Fruit fly (Drosophila melanogaster) whole organism, prepupa: ENCODE measurements around the gene Usp10.

Experiments used
- Blimp-1 ChIP-seq: fragments of 200-800 bp; sonication (Bioruptor generic); optimal IDR thresholded peaks from 3 replicates; lab custom pipeline; 2017; ENCODE audit warnings: missing biosample characterization, missing genetic modification characterization, mild to moderate bottlenecking, moderate library complexity, missing genetic modification reagents
- CG11902 ChIP-seq: fragments of 200-800 bp; sonication (Bioruptor generic); optimal IDR thresholded peaks from 3 replicates; lab custom pipeline; 2016; ENCODE audit warnings: missing biosample characterization, missing genetic modification characterization
- CG16779 ChIP-seq: fragments of 200-800 bp; sonication (Bioruptor generic); optimal IDR thresholded peaks from 3 replicates; lab custom pipeline; 2017; ENCODE audit warnings: missing biosample characterization, mild to moderate bottlenecking, missing genetic modification characterization
- CG3032 ChIP-seq: fragments of 200-800 bp; optimal IDR thresholded peaks from 2 replicates; lab custom pipeline; 2019; ENCODE audit warnings: missing biosample characterization, mild to moderate bottlenecking, missing genetic modification characterization, moderate library complexity
- CG31627 ChIP-seq: fragments of 200-800 bp; sonication (Bioruptor generic); optimal IDR thresholded peaks from 3 replicates; lab custom pipeline; 2016; ENCODE audit warnings: missing biosample characterization, missing genetic modification characterization
- CG34406 ChIP-seq: fragments of 200-800 bp; sonication (Bioruptor generic); optimal IDR thresholded peaks from 3 replicates; lab custom pipeline; 2016; ENCODE audit warnings: missing biosample characterization, missing genetic modification characterization
- CG3919 ChIP-seq: fragments of 200-800 bp; sonication (Bioruptor generic); optimal IDR thresholded peaks from 3 replicates; lab custom pipeline; 2016; ENCODE audit warnings: missing biosample characterization, missing genetic modification characterization
- CG4318 ChIP-seq: fragments of 200-800 bp; sonication (Bioruptor generic); optimal IDR thresholded peaks from 3 replicates; lab custom pipeline; 2017; ENCODE audit warnings: missing biosample characterization, mild to moderate bottlenecking, missing genetic modification characterization
- CG6163 ChIP-seq: fragments of 200-800 bp; sonication (Bioruptor generic); IDR thresholded peaks from 3 replicates; pipeline ENCODE4 v1.3.6; 2022; ENCODE audit warnings: missing biosample characterization, missing genetic modification characterization
- CG6792 ChIP-seq: fragments of 200-800 bp; sonication (Bioruptor generic); optimal IDR thresholded peaks from 3 replicates; lab custom pipeline; 2016; ENCODE audit warnings: missing biosample characterization, missing genetic modification characterization
- CG6808 ChIP-seq: fragments of 200-800 bp; sonication (Bioruptor generic); optimal IDR thresholded peaks from 3 replicates; lab custom pipeline; 2017; ENCODE audit warnings: missing biosample characterization, missing genetic modification characterization, mild to moderate bottlenecking, moderate library complexity, missing genetic modification reagents
- CG7368 ChIP-seq: fragments of 200-800 bp; sonication (Bioruptor generic); optimal IDR thresholded peaks from 3 replicates; lab custom pipeline; 2016; ENCODE audit warnings: missing biosample characterization, missing genetic modification characterization
- CG8119 ChIP-seq: fragments of 200-800 bp; sonication (Bioruptor generic); IDR thresholded peaks from 3 replicates; pipeline ENCODE4 v1.3.6; 2022; ENCODE audit warnings: missing biosample characterization, missing genetic modification characterization
- CG8319 ChIP-seq: fragments of 200-800 bp; sonication (Bioruptor generic); optimal IDR thresholded peaks from 3 replicates; lab custom pipeline; 2016; ENCODE audit warnings: missing biosample characterization, missing genetic modification characterization
- CG8632 ChIP-seq: fragments of 200-800 bp; sonication (Bioruptor generic); optimal IDR thresholded peaks from 3 replicates; lab custom pipeline; 2016; ENCODE audit warnings: missing biosample characterization, missing genetic modification characterization
- Eip93F ChIP-seq: fragments of 200-800 bp; sonication (Bioruptor generic); optimal IDR thresholded peaks from 2 replicates; lab custom pipeline; 2016; ENCODE audit warnings: missing biosample characterization, mild to moderate bottlenecking, missing genetic modification characterization
- Ets21C ChIP-seq: fragments of 200-800 bp; sonication (Bioruptor generic); optimal IDR thresholded peaks from 3 replicates; lab custom pipeline; 2016; ENCODE audit warnings: missing biosample characterization, missing genetic modification characterization
- Ets96B ChIP-seq: fragments of 200-800 bp; optimal IDR thresholded peaks from 2 replicates; lab custom pipeline; 2019; ENCODE audit warnings: missing biosample characterization, mild to moderate bottlenecking, missing genetic modification characterization, moderate library complexity
- Hr38 ChIP-seq: sonication (Bioruptor generic); optimal IDR thresholded peaks from 2 replicates; lab custom pipeline; 2016; ENCODE audit warnings: missing biosample characterization, missing genetic modification characterization
- Hr39 ChIP-seq: fragments of 200-800 bp; sonication (Bioruptor generic); optimal IDR thresholded peaks from 2 replicates; lab custom pipeline; 2016; ENCODE audit warnings: missing biosample characterization, missing genetic modification characterization
- Met ChIP-seq: fragments of 200-800 bp; sonication (Bioruptor generic); optimal IDR thresholded peaks from 3 replicates; lab custom pipeline; 2016; ENCODE audit warnings: missing biosample characterization, missing genetic modification characterization
- OdsH ChIP-seq: fragments of 200-800 bp; sonication (Bioruptor generic); optimal IDR thresholded peaks from 3 replicates; lab custom pipeline; 2016; ENCODE audit warnings: missing biosample characterization, missing genetic modification characterization
- Sox102F ChIP-seq: fragments of 200-800 bp; sonication (Bioruptor generic); optimal IDR thresholded peaks from 2 replicates; lab custom pipeline; 2016; ENCODE audit warnings: missing biosample characterization, mild to moderate bottlenecking, missing genetic modification characterization
- Sox14 ChIP-seq: fragments of 200-800 bp; sonication (Bioruptor generic); optimal IDR thresholded peaks from 3 replicates; lab custom pipeline; 2016; ENCODE audit warnings: missing biosample characterization, missing genetic modification characterization
- Sox15 ChIP-seq: fragments of 200-800 bp; sonication (Bioruptor generic); optimal IDR thresholded peaks from 3 replicates; lab custom pipeline; 2016; ENCODE audit warnings: missing biosample characterization, missing genetic modification characterization
- achi ChIP-seq: fragments of 200-800 bp; sonication (Bioruptor generic); optimal IDR thresholded peaks from 3 replicates; lab custom pipeline; 2016; ENCODE audit warnings: missing biosample characterization, missing genetic modification characterization
- acj6 ChIP-seq: fragments of 200-800 bp; sonication (Bioruptor generic); optimal IDR thresholded peaks from 3 replicates; lab custom pipeline; 2016; ENCODE audit warnings: missing biosample characterization, missing genetic modification characterization
- cyc ChIP-seq: fragments of 200-800 bp; sonication (Bioruptor generic); optimal IDR thresholded peaks from 3 replicates; lab custom pipeline; 2016; ENCODE audit warnings: missing biosample characterization, missing genetic modification characterization
- dac ChIP-seq: fragments of 200-800 bp; sonication (Bioruptor generic); optimal IDR thresholded peaks from 2 replicates; lab custom pipeline; 2017; ENCODE audit warnings: missing biosample characterization, mild to moderate bottlenecking, missing genetic modification characterization
- dsx ChIP-seq: fragments of 200-800 bp; optimal IDR thresholded peaks from 3 replicates; lab custom pipeline; 2019; ENCODE audit warnings: missing biosample characterization, mild to moderate bottlenecking, missing genetic modification characterization, moderate library complexity; ENCODE audit not compliant: poor library complexity, severe bottlenecking
- eg ChIP-seq: fragments of 200-800 bp; sonication (Bioruptor generic); IDR thresholded peaks from 3 replicates; pipeline ENCODE4 v1.3.6; 2022; ENCODE audit warnings: missing biosample characterization, missing genetic modification characterization
- fd59A ChIP-seq: fragments of 200-800 bp; sonication (Bioruptor generic); optimal IDR thresholded peaks from 2 replicates; lab custom pipeline; 2017; ENCODE audit warnings: missing biosample characterization, mild to moderate bottlenecking, missing genetic modification characterization, missing genetic modification reagents
- fkh ChIP-seq: fragments of 200-800 bp; sonication (Bioruptor generic); optimal IDR thresholded peaks from 3 replicates; lab custom pipeline; 2017; ENCODE audit warnings: missing biosample characterization, mild to moderate bottlenecking, missing genetic modification characterization, moderate library complexity
- pdm3 ChIP-seq: fragments of 200-800 bp; sonication (Bioruptor generic); optimal IDR thresholded peaks from 3 replicates; lab custom pipeline; 2016; ENCODE audit warnings: missing biosample characterization, missing genetic modification characterization
- spab ChIP-seq: fragments of 200-800 bp; sonication (Bioruptor generic); optimal IDR thresholded peaks from 2 replicates; lab custom pipeline; 2017; ENCODE audit warnings: missing biosample characterization, mild to moderate bottlenecking, missing genetic modification characterization, missing genetic modification reagents
- ss ChIP-seq, 2 experiments: fragments of 200-800 bp; sonication (Bioruptor generic); optimal IDR thresholded peaks; 2 replicates in 1 of 2; 3 replicates in 1 of 2; lab custom pipeline; 2017 to 2018; ENCODE audit warnings: mild to moderate bottlenecking in 2 of 2, missing biosample characterization in 2 of 2, missing genetic modification characterization in 2 of 2, moderate library complexity in 1 of 2

Usp10 gene

DNA sequence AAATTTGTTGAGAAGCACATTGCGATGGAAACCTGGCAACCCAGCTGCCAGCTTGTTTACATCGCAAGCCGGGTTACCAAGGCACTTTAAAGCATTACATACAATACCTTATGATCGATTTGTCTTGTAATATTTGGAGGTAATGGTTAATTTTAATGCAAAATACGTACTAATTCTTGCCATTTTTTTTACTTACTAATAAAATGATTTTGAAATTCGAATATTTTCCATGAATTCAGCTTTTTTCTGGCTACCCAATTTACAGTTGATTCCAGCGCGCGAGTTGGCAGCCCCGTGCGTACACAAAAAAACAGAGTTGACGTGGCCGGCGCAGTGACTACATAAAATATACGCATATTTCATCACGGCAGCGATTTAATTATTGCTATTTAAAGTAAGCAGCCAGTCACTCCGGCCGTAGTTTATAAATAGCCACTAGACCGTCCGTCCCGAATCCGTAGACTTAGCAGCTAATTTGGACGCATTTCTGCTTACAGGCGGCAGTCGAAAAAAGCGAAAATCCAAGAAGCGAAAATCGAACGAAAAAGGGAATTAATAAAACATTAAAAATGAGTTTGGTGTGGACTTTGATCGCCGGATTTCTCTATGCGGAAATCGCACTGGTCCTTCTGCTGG lies 34.0 kb upstream of the Usp10 start, which contains the start of the genes CG13901 and CG13887 (continued):
- peak; percentile 88 for TF ChIP-seq CG3032 (tag; lab: Kevin White, UChicago)
- TF ChIP-seq CG34406 (GFP tag; lab: Kevin White, UChicago) = peak; percentile 90
- peak; percentile 93 for TF ChIP-seq OdsH (GFP tag; lab: Kevin White, UChicago)
- TF ChIP-seq Met = peak; percentile 90
- TF ChIP-seq dac (GFP tag; lab: Kevin White, UChicago) = peak; percentile 83
- TF ChIP-seq Sox15 (GFP tag; lab: Kevin White, UChicago) = peak; percentile 90
- peak; percentile 83 for TF ChIP-seq CG6792 (GFP tag; lab: Kevin White, UChicago)
- TF ChIP-seq pdm3 (GFP tag; lab: Kevin White, UChicago) = no peak
- peak; percentile 84 for TF ChIP-seq Ets96B (tag; lab: Kevin White, UChicago)
- no peak for TF ChIP-seq CG16779 (tag; lab: Kevin White, UChicago)
- no peak for TF ChIP-seq Sox102F (GFP tag; lab: Kevin White, UChicago)
- TF ChIP-seq CG8119 (GFP tag; lab: Robert Waterston, UW) = peak; percentile 80
- TF ChIP-seq ss (GFP tag; optimal IDR thresholded peaks at IDR 0.05; lab: Kevin White, UChicago) = peak; percentile 38 to 71
- TF ChIP-seq CG11902 = peak; percentile 84
- TF ChIP-seq achi = peak; percentile 93
- peak; percentile 85 for TF ChIP-seq CG8632
- TF ChIP-seq CG7368 = peak; percentile 83
- TF ChIP-seq fkh (GFP tag; lab: Kevin White, UChicago) = peak; percentile 99
- peak; percentile 94 for TF ChIP-seq Hr39 (GFP tag; lab: Kevin White, UChicago)
- TF ChIP-seq dsx (GFP tag; lab: Kevin White, UChicago) = peak; percentile 70
- peak; percentile 93 for TF ChIP-seq cyc
- peak; percentile 92 for TF ChIP-seq acj6 (GFP tag; lab: Kevin White, UChicago)
- TF ChIP-seq CG31627 (GFP tag; lab: Kevin White, UChicago) = peak; percentile 95
- TF ChIP-seq CG4318 (GFP tag; lab: Kevin White, UChicago) = no peak

DNA sequence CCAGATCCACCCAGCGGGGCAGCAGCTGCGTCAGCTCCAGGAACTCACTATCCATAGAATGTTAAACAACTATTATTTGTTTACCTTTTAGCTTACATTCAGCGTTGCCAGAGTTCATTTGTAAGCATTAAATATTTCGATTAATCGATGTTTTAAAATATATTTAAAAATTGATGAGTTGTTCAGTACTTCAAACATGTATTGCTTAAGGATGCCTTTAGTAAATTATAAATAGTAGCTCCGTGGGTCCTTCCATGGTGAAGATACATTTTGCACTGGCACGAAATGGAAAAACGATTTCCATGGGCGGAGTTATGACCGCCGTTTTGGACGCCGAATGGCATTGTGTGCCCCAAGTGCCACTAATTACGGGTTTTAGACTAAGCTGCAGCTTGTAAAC lies 30.4 kb upstream of the Usp10 start, which contains the start of the genes JMJD5 and Gr61a:
Gene JMJD5 (minus strand): TSS at position 101 of the 400 bp plus-strand sequence.
Gene Gr61a (plus strand): TSS at position 192 of the 400 bp plus-strand sequence.
- TF ChIP-seq CG8319 (GFP tag; lab: Kevin White, UChicago) (no peak), CG3919 (no peak), CG34406 (GFP tag; lab: Kevin White, UChicago) (no peak), cyc (no peak), Hr38 (GFP tag; lab: Kevin White, UChicago) (no peak), pdm3 (GFP tag; lab: Kevin White, UChicago) (no peak), dsx (GFP tag; lab: Kevin White, UChicago) (no peak), Sox14 (no peak), fd59A (GFP tag; lab: Kevin White, UChicago) (no peak), Ets21C (GFP tag; lab: Kevin White, UChicago) (no peak), Blimp-1 (no peak), CG8632 (no peak), spab (GFP tag; lab: Kevin White, UChicago) (no peak)

DNA sequence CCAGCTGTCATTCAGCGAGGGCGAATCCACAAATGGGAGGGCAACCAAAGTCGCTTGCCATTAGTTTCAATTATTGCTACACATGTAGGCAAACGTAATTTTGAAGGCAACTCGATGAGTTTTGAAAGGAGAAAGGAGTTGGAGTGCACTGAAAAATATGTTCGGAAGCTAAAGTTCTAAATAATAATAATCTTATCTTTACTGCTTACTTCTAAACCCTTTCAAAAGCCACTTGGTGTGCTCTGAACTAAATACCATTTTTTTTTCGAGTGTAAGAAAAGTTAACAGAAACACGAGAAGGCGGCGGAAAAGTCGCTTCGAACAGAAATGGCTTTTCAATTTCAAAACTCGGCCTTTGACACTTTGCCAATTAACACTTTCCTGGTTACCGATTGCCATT lies 28.1 kb upstream of the Usp10 start, which contains the start of gene Cep290:
Gene Cep290 (plus strand): TSS at position 301 of the 400 bp plus-strand sequence.
- no peak for TF ChIP-seq CG6808 (GFP tag; lab: Kevin White, UChicago)
- TF ChIP-seq CG34406 (GFP tag; lab: Kevin White, UChicago) = no peak
- TF ChIP-seq Eip93F = no peak
- no peak for TF ChIP-seq eg (GFP tag; lab: Robert Waterston, UW)
- TF ChIP-seq CG6163 (GFP tag; lab: Robert Waterston, UW) = no peak
- TF ChIP-seq cyc = no peak
